5 fruit fly cellular contexts compared by ENCODE assay signal in the genomic region with DNA sequence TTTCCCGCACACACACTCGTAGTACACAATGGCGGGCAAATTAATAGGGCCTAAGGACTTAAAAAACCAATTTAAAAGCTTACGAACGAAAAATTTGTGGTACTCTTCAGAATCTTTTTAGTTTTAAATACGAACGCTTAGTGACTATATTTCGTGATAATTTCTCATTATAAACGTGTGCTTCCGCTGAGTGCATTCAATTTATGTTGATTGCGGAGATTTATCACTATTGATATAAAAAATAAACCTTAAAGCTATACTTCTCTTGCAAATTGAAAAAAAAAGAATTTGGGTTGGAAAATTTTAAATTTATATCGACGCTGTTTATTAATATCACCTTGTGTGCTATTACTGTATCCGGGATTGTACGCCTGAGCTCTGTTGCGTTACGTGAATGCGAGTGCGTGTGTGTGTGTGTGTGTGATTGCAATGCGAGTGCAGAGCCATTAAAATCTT.
TF ChIP-seq lines count a peak whose summit lies in the region.

No protein-coding gene starts in this region.

- peak; percentile 37 for TF ChIP-seq CTCF in whole organism, embryonic (GFP tag; optimal IDR thresholded peaks at IDR 0.05; lab: Kevin White, UChicago)

TF ChIP-seq in whole organism, adult, 20 proteins besides CTCF, POLR2A, EP300 and RAD21 (continues in another document):
- TF ChIP-seq cic (GFP tag; optimal IDR thresholded peaks at IDR 0.05; lab: Kevin White, UChicago) = peak; percentile 45
- peak; percentile 91 for TF ChIP-seq CG33017 (tag; optimal IDR thresholded peaks at IDR 0.05; lab: Kevin White, UChicago)
- TF ChIP-seq cnc (optimal IDR thresholded peaks at IDR 0.05; lab: Kevin White, UChicago) = no peak
- TF ChIP-seq kay (GFP tag; lab: Kevin White, UChicago; ENCODE audit: borderline replicate concordance) = peak; percentile 91
- TF ChIP-seq pad (GFP tag; optimal IDR thresholded peaks at IDR 0.05; lab: Kevin White, UChicago) = peak; percentile 86
- TF ChIP-seq CG7101 (tag; optimal IDR thresholded peaks at IDR 0.05; lab: Kevin White, UChicago) = peak; percentile 84
- peak; percentile 58 for TF ChIP-seq Mnt (GFP tag; optimal IDR thresholded peaks at IDR 0.05; lab: Kevin White, UChicago)
- TF ChIP-seq CG5204 (GFP tag; optimal IDR thresholded peaks at IDR 0.05; lab: Kevin White, UChicago) = peak; percentile 91
- peak; percentile 92 for TF ChIP-seq Hr96 (GFP tag; optimal IDR thresholded peaks at IDR 0.05; lab: Kevin White, UChicago)
- peak; percentile 21 for TF ChIP-seq ovo (GFP tag; optimal IDR thresholded peaks at IDR 0.05; lab: Kevin White, UChicago)
- TF ChIP-seq Crg-1 (GFP tag; optimal IDR thresholded peaks at IDR 0.05; lab: Kevin White, UChicago) = peak; percentile 77
- TF ChIP-seq tj (GFP tag; optimal IDR thresholded peaks at IDR 0.05; lab: Kevin White, UChicago) = peak; percentile 76
- TF ChIP-seq CG1620 (GFP tag; optimal IDR thresholded peaks at IDR 0.05; lab: Kevin White, UChicago) = peak; percentile 77
- TF ChIP-seq bab1 (GFP tag; optimal IDR thresholded peaks at IDR 0.05; lab: Kevin White, UChicago) = peak; percentile 96
- peak; percentile 82 for TF ChIP-seq Clk (GFP tag; optimal IDR thresholded peaks at IDR 0.05; lab: Kevin White, UChicago)
- TF ChIP-seq CG12768 (GFP tag; optimal IDR thresholded peaks at IDR 0.05; lab: Kevin White, UChicago) = peak; percentile 89
- peak; percentile 95 for TF ChIP-seq CG11617 (GFP tag; optimal IDR thresholded peaks at IDR 0.05; lab: Kevin White, UChicago)

TF ChIP-seq in whole organism, embryonic, 481 proteins besides CTCF, POLR2A, EP300 and RAD21 (continues in another document):
- TF ChIP-seq ssp (GFP tag; IDR thresholded peaks at IDR 0.05; lab: Robert Waterston, UW) (peak; percentile 27; the same call in 1 of the 2 replicates), Ada2b (GFP tag; IDR thresholded peaks at IDR 0.05; lab: Robert Waterston, UW) (peak; percentile 59), sob (GFP tag; IDR thresholded peaks at IDR 0.05; lab: Robert Waterston, UW) (peak; percentile 37; the same call in 1 of the 2 replicates), CG16815 (GFP tag; optimal IDR thresholded peaks at IDR 0.05; lab: Kevin White, UChicago) (peak; percentile 63), dysf (GFP tag; IDR thresholded peaks at IDR 0.05; lab: Robert Waterston, UW) (peak; percentile 63), sc (optimal IDR thresholded peaks at IDR 0.05; lab: Kevin White, UChicago) (no peak), sc (GFP tag; optimal IDR thresholded peaks at IDR 0.05; lab: Kevin White, UChicago) (peak; percentile 53), Ssrp (tag; optimal IDR thresholded peaks at IDR 0.05; lab: Kevin White, UChicago) (peak; percentile 73), crp (GFP tag; optimal IDR thresholded peaks at IDR 0.05; lab: Kevin White, UChicago) (peak in 1 of 2 experiments; percentile 23), CG9609 (GFP tag; optimal IDR thresholded peaks at IDR 0.05; lab: Kevin White, UChicago) (peak; percentile 31), E2f1 (GFP tag; IDR thresholded peaks at IDR 0.05; lab: Robert Waterston, UW) (peak; percentile 56), Pdp1 (GFP tag; optimal IDR thresholded peaks at IDR 0.05; lab: Kevin White, UChicago) (peak; percentile 76 to 78), Xbp1 (GFP tag; optimal IDR thresholded peaks at IDR 0.05; lab: Kevin White, UChicago) (peak; percentile 67), CG33213 (GFP tag; optimal IDR thresholded peaks at IDR 0.05; lab: Kevin White, UChicago) (peak; percentile 55), tin (GFP tag; optimal IDR thresholded peaks at IDR 0.05; lab: Kevin White, UChicago) (peak; percentile 74), dm (GFP tag; optimal IDR thresholded peaks at IDR 0.05; lab: Kevin White, UChicago) (no peak), H15 (GFP tag; IDR thresholded peaks at IDR 0.05; lab: Robert Waterston, UW) (peak; percentile 38; the same call in 1 of the 3 replicates)

TF ChIP-seq in whole organism, prepupa, 60 proteins besides CTCF, POLR2A, EP300 and RAD21 (continues in another document):
- TF ChIP-seq CG16779 (tag; optimal IDR thresholded peaks at IDR 0.05; lab: Kevin White, UChicago) = peak; percentile 94
- peak; percentile 91 for TF ChIP-seq dsx (GFP tag; optimal IDR thresholded peaks at IDR 0.05; lab: Kevin White, UChicago; ENCODE audit: poor library complexity, severe bottlenecking)
- peak; percentile 97 for TF ChIP-seq CG6792 (GFP tag; optimal IDR thresholded peaks at IDR 0.05; lab: Kevin White, UChicago)
- TF ChIP-seq CG4318 (GFP tag; optimal IDR thresholded peaks at IDR 0.05; lab: Kevin White, UChicago) = peak; percentile 92
- peak; percentile 94 for TF ChIP-seq cyc (GFP tag; optimal IDR thresholded peaks at IDR 0.05; lab: Kevin White, UChicago)
- TF ChIP-seq eg (GFP tag; IDR thresholded peaks at IDR 0.05; lab: Robert Waterston, UW) = peak; percentile 88
- peak; percentile 95 for TF ChIP-seq CG6276 (GFP tag; optimal IDR thresholded peaks at IDR 0.05; lab: Kevin White, UChicago)
- TF ChIP-seq Sox15 (GFP tag; optimal IDR thresholded peaks at IDR 0.05; lab: Kevin White, UChicago) = peak; percentile 93
- peak; percentile 95 for TF ChIP-seq Hr4 (GFP tag; optimal IDR thresholded peaks at IDR 0.05; lab: Kevin White, UChicago)
- peak; percentile 95 for TF ChIP-seq Sox102F (GFP tag; optimal IDR thresholded peaks at IDR 0.05; lab: Kevin White, UChicago)
- peak; percentile 95 for TF ChIP-seq ss (GFP tag; optimal IDR thresholded peaks at IDR 0.05; lab: Kevin White, UChicago)
- peak; percentile 78 for TF ChIP-seq CG1621 (tag; optimal IDR thresholded peaks at IDR 0.05; lab: Kevin White, UChicago)
- TF ChIP-seq esn (GFP tag; optimal IDR thresholded peaks at IDR 0.05; lab: Kevin White, UChicago) = peak; percentile 98
- peak; percentile 85 for TF ChIP-seq CG9139 (GFP tag; optimal IDR thresholded peaks at IDR 0.05; lab: Kevin White, UChicago)
- peak; percentile 98 for TF ChIP-seq lz (GFP tag; optimal IDR thresholded peaks at IDR 0.05; lab: Kevin White, UChicago)
- peak; percentile 85 for TF ChIP-seq dac (GFP tag; optimal IDR thresholded peaks at IDR 0.05; lab: Kevin White, UChicago)
- peak; percentile 96 for TF ChIP-seq acj6 (GFP tag; optimal IDR thresholded peaks at IDR 0.05; lab: Kevin White, UChicago)

TF ChIP-seq in whole organism, pupa, 21 proteins besides CTCF, POLR2A, EP300 and RAD21 (continues in another document):
- peak; percentile 83 for TF ChIP-seq CG34367 (tag; optimal IDR thresholded peaks at IDR 0.05; lab: Kevin White, UChicago)
- TF ChIP-seq Ets98B (GFP tag; IDR thresholded peaks at IDR 0.05; lab: Robert Waterston, UW) = peak; percentile 78
- TF ChIP-seq EcR (GFP tag; optimal IDR thresholded peaks at IDR 0.05; lab: Kevin White, UChicago) = peak; percentile 43
- peak; percentile 34; the same call in 1 of the 2 replicates for TF ChIP-seq rn (GFP tag; IDR thresholded peaks at IDR 0.05; lab: Robert Waterston, UW)
- TF ChIP-seq Pif1A (GFP tag; optimal IDR thresholded peaks at IDR 0.05; lab: Kevin White, UChicago) = peak; percentile 90
- peak; percentile 87 for TF ChIP-seq CG17806 (tag; optimal IDR thresholded peaks at IDR 0.05; lab: Kevin White, UChicago)
- peak; percentile 76 for TF ChIP-seq CG13204 (GFP tag; optimal IDR thresholded peaks at IDR 0.05; lab: Kevin White, UChicago)
- peak; percentile 87 for TF ChIP-seq CG4496 (GFP tag; IDR thresholded peaks at IDR 0.05; lab: Robert Waterston, UW)
- TF ChIP-seq CG8301 (tag; optimal IDR thresholded peaks at IDR 0.05; lab: Kevin White, UChicago) = peak; percentile 92
- TF ChIP-seq CG14655 (GFP tag; optimal IDR thresholded peaks at IDR 0.05; lab: Kevin White, UChicago) = peak; percentile 96
- TF ChIP-seq D1 (tag; optimal IDR thresholded peaks at IDR 0.05; lab: Kevin White, UChicago) = peak; percentile 92
- TF ChIP-seq CG9948 (tag; optimal IDR thresholded peaks at IDR 0.05; lab: Kevin White, UChicago) = peak; percentile 91
- TF ChIP-seq gl (tag; optimal IDR thresholded peaks at IDR 0.05; lab: Kevin White, UChicago) = peak; percentile 49
- peak; percentile 95 for TF ChIP-seq Snoo (tag; optimal IDR thresholded peaks at IDR 0.05; lab: Kevin White, UChicago)
- TF ChIP-seq CG8159 (tag; optimal IDR thresholded peaks at IDR 0.05; lab: Kevin White, UChicago) = peak; percentile 95
- peak; percentile 69 for TF ChIP-seq CG10348 (GFP tag; IDR thresholded peaks at IDR 0.05; lab: Robert Waterston, UW)
- TF ChIP-seq CG15710 (tag; optimal IDR thresholded peaks at IDR 0.05; lab: Kevin White, UChicago) = peak; percentile 93
- peak; percentile 65 for TF ChIP-seq CG12605 (GFP tag; IDR thresholded peaks at IDR 0.05; lab: Robert Waterston, UW)
- peak; percentile 94 for TF ChIP-seq Pif1B (GFP tag; optimal IDR thresholded peaks at IDR 0.05; lab: Kevin White, UChicago)

TF ChIP-seq in whole organism, wandering third instar larva, 38 proteins besides CTCF, POLR2A, EP300 and RAD21 (continues in another document):
- TF ChIP-seq Jra (GFP tag; optimal IDR thresholded peaks at IDR 0.05; lab: Kevin White, UChicago) = peak; percentile 90
- TF ChIP-seq Hnf4 (GFP tag; optimal IDR thresholded peaks at IDR 0.05; lab: Kevin White, UChicago) = peak; percentile 89
- no peak for TF ChIP-seq Dif (GFP tag; optimal IDR thresholded peaks at IDR 0.05; lab: Kevin White, UChicago; ENCODE audit: partially characterized antibody)
- TF ChIP-seq sage (GFP tag; optimal IDR thresholded peaks at IDR 0.05; lab: Kevin White, UChicago) = peak; percentile 87
- no peak for TF ChIP-seq lola (GFP tag; optimal IDR thresholded peaks at IDR 0.05; lab: Kevin White, UChicago)
- TF ChIP-seq dmrt93B (GFP tag; optimal IDR thresholded peaks at IDR 0.05; lab: Kevin White, UChicago) = peak; percentile 95
- TF ChIP-seq Mio (GFP tag; optimal IDR thresholded peaks at IDR 0.05; lab: Kevin White, UChicago) = no peak
- no peak for TF ChIP-seq GATAd (GFP tag; optimal IDR thresholded peaks at IDR 0.05; lab: Kevin White, UChicago)
- TF ChIP-seq OdsH (GFP tag; optimal IDR thresholded peaks at IDR 0.05; lab: Kevin White, UChicago) = peak; percentile 97
- TF ChIP-seq tai (GFP tag; optimal IDR thresholded peaks at IDR 0.05; lab: Kevin White, UChicago) = peak; percentile 82
- no peak for TF ChIP-seq dl (GFP tag; optimal IDR thresholded peaks at IDR 0.05; lab: Kevin White, UChicago; ENCODE audit: insufficient read depth in 1 of 2, partially characterized antibody in 2 of 2)
- peak; percentile 87 to 97 for TF ChIP-seq foxo (GFP tag; optimal IDR thresholded peaks at IDR 0.05; lab: Kevin White, UChicago)
- peak; percentile 82 for TF ChIP-seq brk (GFP tag; optimal IDR thresholded peaks at IDR 0.05; lab: Kevin White, UChicago)
- TF ChIP-seq Hr78 (GFP tag; optimal IDR thresholded peaks at IDR 0.05; lab: Kevin White, UChicago) = no peak
- TF ChIP-seq Rel (GFP tag; optimal IDR thresholded peaks at IDR 0.05; lab: Kevin White, UChicago) = peak; percentile 73
- peak; percentile 74 for TF ChIP-seq Rel (tag; optimal IDR thresholded peaks at IDR 0.05; lab: Kevin White, UChicago)
- peak; percentile 98 for TF ChIP-seq fru (GFP tag; optimal IDR thresholded peaks at IDR 0.05; lab: Kevin White, UChicago)
- peak; percentile 91 for TF ChIP-seq CG9705 (GFP tag; optimal IDR thresholded peaks at IDR 0.05; lab: Kevin White, UChicago)
- no peak for TF ChIP-seq pan (optimal IDR thresholded peaks at IDR 0.05; lab: Kevin White, UChicago)
- no peak for TF ChIP-seq Vsx2 (GFP tag; optimal IDR thresholded peaks at IDR 0.05; lab: Kevin White, UChicago; ENCODE audit: partially characterized antibody)
- TF ChIP-seq woc (GFP tag; optimal IDR thresholded peaks at IDR 0.05; lab: Kevin White, UChicago) = peak; percentile 97
